Worm (Caenorhabditis elegans): Measurements from ENCODE around the gene F15E6.3.

F15E6.3 gene

ce11 chrIV:4306317-4306716 is 11.6 kb downstream of the F15E6.3 start:
- no peak for TF ChIP-seq ets-4 (tag; optimal IDR thresholded peaks at IDR 0.05)
- TF ChIP-seq sox-2 (GFP tag; IDR thresholded peaks at IDR 0.05), result no peak
- TF ChIP-seq lin-11 (tag; optimal IDR thresholded peaks at IDR 0.05), result no peak
- TF ChIP-seq odd-2 (tag; optimal IDR thresholded peaks at IDR 0.05), result no peak
- no peak for TF ChIP-seq hlh-30 (tag; optimal IDR thresholded peaks at IDR 0.05; ENCODE audit: insufficient read depth)
- TF ChIP-seq ceh-34 (tag; optimal IDR thresholded peaks at IDR 0.05), result no peak
- no peak for TF ChIP-seq ceh-45 (GFP tag; IDR thresholded peaks at IDR 0.05)
- no peak for TF ChIP-seq elt-4 (tag; optimal IDR thresholded peaks at IDR 0.05)
- no peak for TF ChIP-seq nhr-11 (tag; optimal IDR thresholded peaks at IDR 0.05)

ce11 chrIV:4307227-4307946 is 12.7 kb downstream of the F15E6.3 start, which contains the start of gene set-9:
Gene set-9 (plus strand): TSS chrIV:4307896.
- no peak for TF ChIP-seq hlh-15 (tag; optimal IDR thresholded peaks at IDR 0.05)
- no peak for TF ChIP-seq zip-5 (tag; optimal IDR thresholded peaks at IDR 0.05)
- TF ChIP-seq ceh-45 (GFP tag; IDR thresholded peaks at IDR 0.05), result no peak
- no peak for TF ChIP-seq dmd-4 (tag; optimal IDR thresholded peaks at IDR 0.05; ENCODE audit: borderline replicate concordance)
- no peak for TF ChIP-seq ceh-14 (tag; optimal IDR thresholded peaks at IDR 0.05)
- TF ChIP-seq hlh-8 (tag; optimal IDR thresholded peaks at IDR 0.05), result no peak

ce11 chrIV:4316813-4317408 is 22.2 kb downstream of the F15E6.3 start, which contains the start of gene Y24D9B.1:
Gene Y24D9B.1 (plus strand): TSS chrIV:4317358.
- no peak for TF ChIP-seq ceh-31 (tag; optimal IDR thresholded peaks at IDR 0.05)
- no peak for TF ChIP-seq pha-4 (tag; optimal IDR thresholded peaks at IDR 0.05)
- TF ChIP-seq tbx-2 (tag; optimal IDR thresholded peaks at IDR 0.05), result no peak
- no peak for TF ChIP-seq pqm-1 (tag; optimal IDR thresholded peaks at IDR 0.05)
- no peak for TF ChIP-seq C38D4.7 (GFP tag; optimal IDR thresholded peaks at IDR 0.05)
- no peak for TF ChIP-seq hlh-30 (tag; optimal IDR thresholded peaks at IDR 0.05; ENCODE audit: insufficient read depth)
- no peak for TF ChIP-seq Y22D7AL.16 (tag; optimal IDR thresholded peaks at IDR 0.05)
- no peak for TF ChIP-seq tbx-7 (tag; optimal IDR thresholded peaks at IDR 0.05)
- TF ChIP-seq pax-1 (tag; optimal IDR thresholded peaks at IDR 0.05), result no peak
- no peak for TF ChIP-seq ceh-6 (GFP tag; optimal IDR thresholded peaks at IDR 0.05)

ce11 chrIV:4317638-4318037 is 22.9 kb downstream of the F15E6.3 start:
- TF ChIP-seq fkh-10 (GFP tag; optimal IDR thresholded peaks at IDR 0.05), result no peak
- peak; percentile 40 for TF ChIP-seq ceh-48 (tag; optimal IDR thresholded peaks at IDR 0.05)
- TF ChIP-seq hlh-13 (GFP tag; optimal IDR thresholded peaks at IDR 0.05), result no peak

ce11 chrIV:4318056-4318455 is 23.4 kb downstream of the F15E6.3 start:
- no peak for TF ChIP-seq ahr-1 (tag; optimal IDR thresholded peaks at IDR 0.05)
- no peak for TF ChIP-seq ceh-22 (tag; optimal IDR thresholded peaks at IDR 0.05)
- TF ChIP-seq ztf-16 (tag; optimal IDR thresholded peaks at IDR 0.05), result no peak
- no peak for TF ChIP-seq pat-9 (tag; optimal IDR thresholded peaks at IDR 0.05)
- no peak for TF ChIP-seq F13H6.1 (tag; optimal IDR thresholded peaks at IDR 0.05)
- no peak for TF ChIP-seq K02D7.2 (tag; optimal IDR thresholded peaks at IDR 0.05)
- TF ChIP-seq ets-4 (tag; optimal IDR thresholded peaks at IDR 0.05), result no peak
- TF ChIP-seq hlh-6 (tag; optimal IDR thresholded peaks at IDR 0.05), result no peak
- TF ChIP-seq syd-9 (tag; optimal IDR thresholded peaks at IDR 0.05), result no peak
- TF ChIP-seq pha-2 (tag; optimal IDR thresholded peaks at IDR 0.05), result no peak
- no peak for TF ChIP-seq fkh-6 (tag; optimal IDR thresholded peaks at IDR 0.05)
- no peak for TF ChIP-seq madf-2 (tag; optimal IDR thresholded peaks at IDR 0.05)
- no peak for TF ChIP-seq fax-1 (tag; optimal IDR thresholded peaks at IDR 0.05)
